Worm (Caenorhabditis elegans): Measurements from ENCODE around the gene C29F4.3.
A peak's percentile ranks its signal among the peaks of the same experiment; 100 is the strongest.

C29F4.3 gene

DNA sequence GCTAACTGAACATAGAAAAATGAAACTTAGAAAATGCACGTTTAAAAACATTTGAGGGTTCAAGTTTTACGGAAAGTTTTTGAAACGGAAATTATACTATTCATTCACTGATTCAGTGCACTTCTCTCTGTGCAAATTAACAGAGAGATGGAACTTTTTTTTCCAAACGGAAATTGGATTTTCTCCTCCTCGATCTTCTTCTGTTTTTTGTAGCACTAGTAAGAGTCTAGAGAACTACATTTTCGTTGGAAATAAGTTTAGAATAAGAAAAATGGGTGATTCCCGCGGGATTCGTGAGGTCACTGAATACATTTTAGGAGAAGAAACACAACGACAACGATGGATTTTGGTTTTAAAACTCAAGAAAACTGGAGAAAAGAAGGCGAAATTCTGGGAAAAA, 12.0 kb upstream of the C29F4.3 start:
- TF ChIP-seq Y79H2A.3 (GFP tag; conservative IDR thresholded peaks at IDR 0.05): no peak
- no peak for TF ChIP-seq tlf-1 (GFP tag; optimal IDR thresholded peaks at IDR 0.05)
- TF ChIP-seq B0261.1 (tag; optimal IDR thresholded peaks at IDR 0.05): no peak

DNA sequence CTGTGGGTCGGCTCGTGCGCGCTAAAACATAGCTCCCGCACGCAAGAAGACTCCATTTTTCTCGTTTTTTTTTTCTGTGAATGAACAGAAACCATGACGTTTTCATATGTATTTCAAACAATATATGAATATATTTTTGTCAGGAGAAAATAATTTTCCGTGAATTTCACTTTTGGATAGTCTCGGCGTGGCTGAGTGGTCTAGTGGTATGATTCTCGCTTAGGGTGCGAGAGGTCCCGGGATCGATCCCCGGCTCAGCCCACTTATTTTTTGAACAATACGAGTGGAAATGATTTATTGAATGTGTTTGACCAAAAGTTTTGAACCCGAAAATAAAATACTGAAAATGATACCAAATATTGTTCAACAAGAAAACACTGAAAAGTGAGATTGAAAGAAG, 7.6 kb upstream of the C29F4.3 start:
- TF ChIP-seq B0261.1 (tag; optimal IDR thresholded peaks at IDR 0.05) (peak; percentile 13), D2030.7 (GFP tag; IDR thresholded peaks at IDR 0.05) (0 out of 2 replicates have a peak, but pooled peaks have one; percentile 9), C06A6.2 (GFP tag; conservative IDR thresholded peaks at IDR 0.05) (no peak), rpc-1 (optimal IDR thresholded peaks at IDR 0.05) (peak; percentile 11), rpc-1 (tag; optimal IDR thresholded peaks at IDR 0.05) (peak; percentile 69), tbp1 (GFP tag; optimal IDR thresholded peaks at IDR 0.05) (peak; percentile 79), mel-28 (tag; optimal IDR thresholded peaks at IDR 0.05; ENCODE audit: borderline replicate concordance) (no peak)

DNA sequence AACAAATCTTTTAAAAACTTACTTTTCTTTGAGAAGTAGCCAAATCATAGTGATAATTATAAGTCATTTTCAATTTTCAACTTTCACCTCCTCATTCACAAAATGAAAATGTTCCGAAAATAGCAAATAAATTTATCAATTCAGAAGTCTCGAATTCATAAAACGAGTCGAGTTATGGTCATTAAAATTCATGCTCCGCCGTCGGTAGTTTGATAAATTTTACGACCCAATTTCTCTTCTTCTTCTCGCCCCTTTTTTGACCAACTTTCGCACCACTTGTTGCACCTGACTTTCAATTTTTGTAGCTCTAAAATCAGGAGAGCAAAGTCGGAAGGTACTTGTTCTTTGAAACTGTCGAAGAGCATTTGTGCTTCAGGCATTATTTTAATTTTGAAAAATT, 6.3 kb upstream of the C29F4.3 start, which contains the start of gene best-7:
Gene best-7, minus strand, starts transcription at position 239 of the 400 bp plus-strand sequence.
- peak; percentile 29 for TF ChIP-seq nhr-80 (tag; optimal IDR thresholded peaks at IDR 0.05)
- no peak for TF ChIP-seq Y67H2A.10 (GFP tag; conservative IDR thresholded peaks at IDR 0.05)

DNA sequence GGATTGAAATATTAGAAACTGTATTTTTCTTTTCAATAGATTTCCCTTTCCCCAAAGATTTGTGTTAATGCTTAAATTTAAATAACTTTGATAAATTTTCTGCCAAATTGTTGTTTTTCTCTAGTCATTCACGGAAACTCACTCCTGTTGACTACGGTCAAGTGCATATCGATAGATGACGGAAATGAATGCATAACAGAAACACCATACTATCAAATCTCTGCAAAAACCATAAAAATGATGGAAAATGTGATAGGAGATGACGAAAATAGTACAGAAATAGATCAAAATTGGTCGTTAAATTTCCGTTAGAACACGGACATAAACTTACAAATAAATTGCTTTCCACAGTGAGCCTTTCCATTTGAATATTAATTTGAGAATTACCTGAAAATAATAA, 5.2 kb upstream of the C29F4.3 start:
- TF ChIP-seq pbrm-1 (GFP tag; IDR thresholded peaks at IDR 0.05) (no peak), somi-1 (GFP tag; optimal IDR thresholded peaks at IDR 0.05) (no peak), nfya-1 (tag; optimal IDR thresholded peaks at IDR 0.05; ENCODE audit: borderline replicate concordance, insufficient read depth) (no peak), snpc-3.4 (tag; optimal IDR thresholded peaks at IDR 0.05) (no peak), snpc-4 (GFP tag; optimal IDR thresholded peaks at IDR 0.05) (no peak), snpc-4 (tag; optimal IDR thresholded peaks at IDR 0.05) (no peak), hlh-12 (tag; optimal IDR thresholded peaks at IDR 0.05) (no peak), madf-10 (tag; optimal IDR thresholded peaks at IDR 0.05) (no peak), D2030.7 (GFP tag; IDR thresholded peaks at IDR 0.05) (no peak), F33H1.4 (GFP tag; IDR thresholded peaks at IDR 0.05) (no peak)

DNA sequence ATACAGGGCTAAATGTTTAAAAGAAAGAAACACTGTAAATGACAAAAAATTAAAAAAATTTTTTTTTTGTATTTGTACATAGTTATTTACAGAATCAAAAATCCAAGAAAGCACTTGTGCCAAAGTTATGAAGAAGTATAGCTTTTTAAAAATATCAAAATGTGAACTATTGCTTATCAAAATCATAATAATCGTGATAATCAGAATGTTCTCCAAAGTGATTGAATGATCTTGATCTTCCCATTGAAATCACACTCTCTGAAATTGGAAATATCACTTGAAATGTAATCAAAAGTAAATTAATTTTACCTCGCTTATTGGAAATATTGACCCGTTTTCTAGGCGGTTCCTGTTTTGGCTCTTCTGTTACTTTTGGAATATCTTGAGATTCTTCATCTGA, 2.8 kb upstream of the C29F4.3 start:
- TF ChIP-seq madf-3 (GFP tag; IDR thresholded peaks at IDR 0.05) (no peak), hlh-12 (tag; optimal IDR thresholded peaks at IDR 0.05) (no peak), C06A6.2 (GFP tag; conservative IDR thresholded peaks at IDR 0.05) (no peak), let-526 (GFP tag; IDR thresholded peaks at IDR 0.05) (no peak), gei-17 (GFP tag; optimal IDR thresholded peaks at IDR 0.05) (no peak), pbrm-1 (GFP tag; IDR thresholded peaks at IDR 0.05) (no peak), lin-40 (tag; optimal IDR thresholded peaks at IDR 0.05) (no peak), mcd-1 (GFP tag; IDR thresholded peaks at IDR 0.05) (no peak)

DNA sequence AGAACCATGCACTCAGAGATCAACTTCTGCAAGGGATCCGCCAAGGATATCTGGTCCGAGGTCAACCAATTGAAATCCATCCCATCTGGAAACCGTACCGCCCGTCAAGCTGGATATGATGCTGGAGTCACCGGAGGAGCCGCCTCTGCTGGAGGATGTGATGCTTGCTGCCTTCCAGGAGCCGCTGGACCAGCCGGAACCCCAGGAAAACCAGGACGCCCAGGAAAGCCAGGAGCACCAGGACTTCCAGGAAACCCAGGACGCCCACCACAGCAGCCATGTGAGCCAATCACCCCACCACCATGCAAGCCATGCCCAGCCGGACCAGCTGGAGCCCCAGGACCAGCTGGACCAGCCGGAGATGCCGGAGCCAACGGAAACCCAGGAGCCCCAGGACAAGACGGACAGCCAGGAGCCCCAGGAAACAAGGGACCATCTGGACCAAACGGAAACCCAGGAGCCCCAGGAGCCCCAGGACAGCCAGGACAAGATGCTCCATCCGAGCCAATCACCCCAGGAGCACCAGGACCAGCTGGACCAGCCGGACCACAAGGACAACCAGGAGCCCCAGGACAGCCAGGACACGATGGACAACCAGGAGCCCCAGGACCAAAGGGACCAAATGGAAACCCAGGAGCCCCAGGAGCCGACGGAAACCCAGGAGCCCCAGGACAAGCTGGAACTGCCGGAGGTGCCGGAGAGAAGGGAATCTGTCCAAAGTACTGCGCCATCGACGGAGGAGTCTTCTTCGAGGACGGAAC, 2.1 kb upstream of the C29F4.3 start:
- 0 out of 2 replicates have a peak, but pooled peaks have one; percentile 5 for TF ChIP-seq cebp-2 (GFP tag; IDR thresholded peaks at IDR 0.05)
- TF ChIP-seq egrh-3 (GFP tag; IDR thresholded peaks at IDR 0.05): peak; percentile 96

DNA sequence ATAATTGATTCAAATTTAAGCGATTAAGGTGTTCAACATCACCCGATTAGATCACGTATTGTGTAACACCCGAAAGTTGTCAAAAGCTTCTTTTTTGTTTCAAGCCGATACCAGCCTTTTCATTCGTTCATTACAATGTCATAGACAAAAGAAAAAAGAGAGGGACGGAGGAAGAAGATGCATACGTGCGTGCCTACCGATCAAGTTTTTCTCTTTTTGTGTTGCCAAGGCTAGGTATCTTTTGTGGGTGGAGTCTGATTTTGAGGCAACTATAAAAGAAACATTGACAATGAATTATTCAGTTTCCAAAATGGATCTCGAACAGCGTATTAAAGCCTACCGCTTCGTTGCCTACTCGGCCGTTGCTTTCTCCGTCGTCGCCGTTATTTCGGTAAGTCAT, 1.4 kb upstream of the C29F4.3 start, which contains the start of gene col-125:
Gene col-125, plus strand, starts transcription at position 301 of the 400 bp plus-strand sequence.
- no peak for TF ChIP-seq chd-7 (tag; optimal IDR thresholded peaks at IDR 0.05)
- no peak for TF ChIP-seq rpc-1 (optimal IDR thresholded peaks at IDR 0.05)
- TF ChIP-seq rpc-1 (tag; optimal IDR thresholded peaks at IDR 0.05): no peak
- TF ChIP-seq B0336.3 (GFP tag; IDR thresholded peaks at IDR 0.05): no peak
- no peak for TF ChIP-seq akir-1 (GFP tag; optimal IDR thresholded peaks at IDR 0.05)
- TF ChIP-seq atf-7 (tag; optimal IDR thresholded peaks at IDR 0.05): no peak
- TF ChIP-seq lin-40 (tag; optimal IDR thresholded peaks at IDR 0.05): no peak
- no peak for TF ChIP-seq nfya-1 (tag; optimal IDR thresholded peaks at IDR 0.05; ENCODE audit: borderline replicate concordance, insufficient read depth)
- no peak for TF ChIP-seq lir-1 (GFP tag; conservative IDR thresholded peaks at IDR 0.05)
- TF ChIP-seq cebp-2 (GFP tag; IDR thresholded peaks at IDR 0.05): no peak
- TF ChIP-seq C06A6.2 (GFP tag; conservative IDR thresholded peaks at IDR 0.05): no peak
- TF ChIP-seq nhr-80 (tag; optimal IDR thresholded peaks at IDR 0.05): no peak
- TF ChIP-seq D2030.7 (GFP tag; IDR thresholded peaks at IDR 0.05): no peak
- no peak for TF ChIP-seq pbrm-1 (GFP tag; IDR thresholded peaks at IDR 0.05)
- no peak for TF ChIP-seq sdz-38 (tag; optimal IDR thresholded peaks at IDR 0.05)
